Worm (Caenorhabditis elegans) whole organism, L4 larva: ENCODE measurements around the gene Y41D4B.24.

Source experiments
- D1046.2 ChIP-seq: fragments of 200-800 bp; sonication (Bioruptor generic); IDR thresholded peaks from 2 replicates; pipeline ENCODE4 v1.3.6; 2022; ENCODE audit warnings: missing genetic modification characterization, missing compliant biosample characterization
- F37D6.2 ChIP-seq: sonication (generic microtip); optimal IDR thresholded peaks from 2 replicates; lab custom pipeline; 2016; ENCODE audit warnings: mild to moderate bottlenecking, missing genetic modification characterization, missing compliant biosample characterization
- T20F7.1 ChIP-seq: fragments of 200-800 bp; sonication (Bioruptor generic); optimal IDR thresholded peaks from 2 replicates; lab custom pipeline; 2018; ENCODE audit warnings: mild to moderate bottlenecking, missing genetic modification characterization, missing compliant biosample characterization
- T26A8.4 ChIP-seq: fragments of 200-800 bp; sonication (Bioruptor generic); IDR thresholded peaks from 2 replicates; pipeline ENCODE4 v1.3.6; 2022; ENCODE audit warnings: missing genetic modification characterization, missing compliant biosample characterization
- Y48G9A.11 ChIP-seq: fragments of 200-800 bp; sonication (Bioruptor generic); IDR thresholded peaks from 2 replicates; pipeline ENCODE4 v1.3.6; 2022; ENCODE audit warnings: missing genetic modification reagents, missing genetic modification characterization, missing compliant biosample characterization
- Y75B8A.6 ChIP-seq: fragments of 200-800 bp; sonication (Bioruptor generic); IDR thresholded peaks from 2 replicates; pipeline ENCODE4 v1.3.6; 2022; ENCODE audit warnings: missing genetic modification reagents, missing genetic modification characterization, missing compliant biosample characterization
- ZK546.5 ChIP-seq, 2 experiments: sonication (generic microtip); optimal IDR thresholded peaks; 2 replicates each; lab custom pipeline; 2017; ENCODE audit warnings: missing biosample characterization in 2 of 2, missing genetic modification characterization in 2 of 2
- ama-1 ChIP-seq: fragments of 150-350 bp; optimal IDR thresholded peaks from 2 replicates; lab custom pipeline; 2014; ENCODE audit warnings: inconsistent platforms, mixed read lengths
- ceh-28 ChIP-seq: fragments of 150-350 bp; optimal IDR thresholded peaks from 2 replicates; lab custom pipeline; 2014; ENCODE audit warnings: missing biosample characterization, missing genetic modification reagents, missing genetic modification characterization
- ces-1 ChIP-seq: fragments of 150-350 bp; sonication (generic microtip); optimal IDR thresholded peaks from 4 replicates; lab custom pipeline; 2014; ENCODE audit warnings: missing biosample characterization, missing genetic modification reagents, missing genetic modification characterization
- ctbp-1 ChIP-seq: fragments of 200-800 bp; sonication (Bioruptor generic); IDR thresholded peaks from 2 replicates; pipeline ENCODE4 v1.3.6; 2022; ENCODE audit warnings: missing genetic modification reagents, missing genetic modification characterization, missing compliant biosample characterization
- daf-12 ChIP-seq: fragments of 150-350 bp; optimal IDR thresholded peaks from 2 replicates; lab custom pipeline; 2014; ENCODE audit warnings: missing biosample characterization, missing genetic modification reagents, missing genetic modification characterization
- dmd-9 ChIP-seq: fragments of 200-800 bp; sonication (Bioruptor generic); IDR thresholded peaks from 2 replicates; pipeline ENCODE4 v1.3.6; 2022; ENCODE audit warnings: missing genetic modification reagents, missing genetic modification characterization, missing compliant biosample characterization
- dve-1 ChIP-seq: sonication (generic microtip); optimal IDR thresholded peaks from 2 replicates; lab custom pipeline; 2017; ENCODE audit warnings: antibody characterized with exemption, mild to moderate bottlenecking, missing genetic modification characterization, missing compliant biosample characterization; ENCODE audit not compliant: insufficient read depth
- egl-27 ChIP-seq: sonication (generic microtip); optimal IDR thresholded peaks from 3 replicates; lab custom pipeline; 2017; ENCODE audit warnings: missing biosample characterization, missing genetic modification reagents, missing genetic modification characterization
- gei-8 ChIP-seq: fragments of 200-800 bp; sonication (Bioruptor generic); optimal IDR thresholded peaks from 2 replicates; lab custom pipeline; 2018; ENCODE audit warnings: mild to moderate bottlenecking, missing genetic modification characterization, missing compliant biosample characterization
- hmg-1.1 ChIP-seq: fragments of 200-800 bp; sonication (Bioruptor generic); IDR thresholded peaks from 2 replicates; pipeline ENCODE4 v1.3.6; 2022; ENCODE audit warnings: missing genetic modification reagents, missing genetic modification characterization, missing compliant biosample characterization
- lim-7 ChIP-seq: fragments of 200-800 bp; sonication (Bioruptor generic); IDR thresholded peaks from 2 replicates; pipeline ENCODE4 v1.3.6; 2022; ENCODE audit warnings: missing genetic modification characterization, missing compliant biosample characterization
- lin-1 ChIP-seq: fragments of 200-800 bp; sonication (Bioruptor generic); IDR thresholded peaks from 2 replicates; pipeline ENCODE4 v1.3.6; 2022; ENCODE audit warnings: missing genetic modification reagents, missing genetic modification characterization, missing compliant biosample characterization
- lin-29 ChIP-seq: fragments of 200-800 bp; sonication (Bioruptor generic); IDR thresholded peaks from 2 replicates; pipeline ENCODE4 v1.3.6; 2022; ENCODE audit warnings: missing genetic modification reagents, missing genetic modification characterization, missing compliant biosample characterization
- lin-38 ChIP-seq: fragments of 200-800 bp; sonication (Bioruptor generic); IDR thresholded peaks from 2 replicates; pipeline ENCODE4 v1.3.6; 2022; ENCODE audit warnings: missing genetic modification reagents, missing genetic modification characterization, missing compliant biosample characterization
- lin-39 ChIP-seq: fragments of 150-350 bp; optimal IDR thresholded peaks from 2 replicates; lab custom pipeline; 2014; ENCODE audit warnings: missing biosample characterization, missing genetic modification reagents, missing genetic modification characterization
- madf-9 ChIP-seq: fragments of 200-800 bp; sonication (Bioruptor generic); conservative IDR thresholded peaks from 2 replicates; pipeline ENCODE4 v1.3.6; 2022; ENCODE audit warnings: missing genetic modification reagents, missing genetic modification characterization, missing compliant biosample characterization
- mep-1 ChIP-seq: fragments of 150-350 bp; sonication (generic microtip); optimal IDR thresholded peaks from 3 replicates; lab custom pipeline; 2014; ENCODE audit warnings: missing biosample characterization, missing genetic modification characterization
- nhr-102 ChIP-seq: sonication (generic microtip); optimal IDR thresholded peaks from 2 replicates; lab custom pipeline; 2016; ENCODE audit warnings: mild to moderate bottlenecking, missing genetic modification characterization, moderate library complexity, missing compliant biosample characterization
- nhr-11 ChIP-seq: fragments of 150-350 bp; optimal IDR thresholded peaks from 2 replicates; lab custom pipeline; 2014; ENCODE audit warnings: missing biosample characterization, missing genetic modification characterization
- nhr-111 ChIP-seq: fragments of 200-800 bp; sonication (Bioruptor generic); optimal IDR thresholded peaks from 2 replicates; lab custom pipeline; 2018; ENCODE audit warnings: mild to moderate bottlenecking, missing genetic modification characterization, missing compliant biosample characterization
- nhr-237 ChIP-seq: sonication (generic microtip); optimal IDR thresholded peaks from 2 replicates; lab custom pipeline; 2017; ENCODE audit warnings: missing biosample characterization, missing genetic modification characterization
- nhr-6 ChIP-seq: fragments of 150-350 bp; optimal IDR thresholded peaks from 2 replicates; lab custom pipeline; 2014; ENCODE audit warnings: missing biosample characterization, missing genetic modification characterization
- nhr-77 ChIP-seq: fragments of 150-350 bp; optimal IDR thresholded peaks from 2 replicates; lab custom pipeline; 2014; ENCODE audit warnings: missing biosample characterization, missing genetic modification characterization
- saeg-2 ChIP-seq: fragments of 200-800 bp; sonication (Bioruptor generic); IDR thresholded peaks from 2 replicates; pipeline ENCODE4 v1.3.6; 2022; ENCODE audit warnings: missing genetic modification reagents, missing genetic modification characterization, missing compliant biosample characterization
- sdz-12 ChIP-seq: fragments of 200-800 bp; sonication (Bioruptor generic); optimal IDR thresholded peaks from 2 replicates; lab custom pipeline; 2018; ENCODE audit warnings: mild to moderate bottlenecking, missing genetic modification characterization, missing compliant biosample characterization
- set-16 ChIP-seq: fragments of 200-800 bp; sonication (Bioruptor generic); IDR thresholded peaks from 2 replicates; pipeline ENCODE4 v1.3.6; 2022; ENCODE audit warnings: missing genetic modification reagents, missing genetic modification characterization, missing compliant biosample characterization
- skn-1 ChIP-seq: fragments of 150-350 bp; optimal IDR thresholded peaks from 2 replicates; lab custom pipeline; 2014; ENCODE audit warnings: missing biosample characterization, missing genetic modification characterization
- spr-3 ChIP-seq: fragments of 200-800 bp; sonication (Bioruptor generic); optimal IDR thresholded peaks from 2 replicates; lab custom pipeline; 2018; ENCODE audit warnings: mild to moderate bottlenecking, missing genetic modification characterization, missing compliant biosample characterization
- tag-97 ChIP-seq: fragments of 200-800 bp; sonication (Bioruptor generic); IDR thresholded peaks from 2 replicates; pipeline ENCODE4 v1.3.6; 2022; ENCODE audit warnings: missing genetic modification characterization, missing compliant biosample characterization
- unc-39 ChIP-seq: sonication (generic microtip); optimal IDR thresholded peaks from 2 replicates; lab custom pipeline; 2017; ENCODE audit warnings: missing biosample characterization, missing genetic modification characterization
- unc-62 ChIP-seq, 3 experiments: fragments of 150-350 bp in 1 of 3; sonication (generic microtip); optimal IDR thresholded peaks in 2 of 3; peaks in 1 of 3; 1 replicate in 1 of 3; 2 replicates in 2 of 3; lab custom pipeline; 2014 to 2017; ENCODE audit warnings: missing biosample characterization in 3 of 3, missing genetic modification characterization in 3 of 3, missing genetic modification reagents in 3 of 3, missing genotype in 1 of 3
- zfp-2 ChIP-seq: sonication (generic microtip); optimal IDR thresholded peaks from 2 replicates; lab custom pipeline; 2016; ENCODE audit warnings: mild to moderate bottlenecking, missing genetic modification characterization, missing compliant biosample characterization
- zfp-3 ChIP-seq: fragments of 200-800 bp; sonication (Bioruptor generic); conservative IDR thresholded peaks from 2 replicates; pipeline ENCODE4 v1.3.6; 2022; ENCODE audit warnings: missing genetic modification reagents, missing genetic modification characterization, missing compliant biosample characterization
- zip-11 ChIP-seq: fragments of 200-800 bp; sonication (Bioruptor generic); IDR thresholded peaks from 2 replicates; pipeline ENCODE4 v1.3.6; 2022; ENCODE audit warnings: missing genetic modification characterization, missing compliant biosample characterization
- ztf-11 ChIP-seq: fragments of 150-350 bp; optimal IDR thresholded peaks from 2 replicates; lab custom pipeline; 2014; ENCODE audit warnings: missing biosample characterization, missing genetic modification characterization

Y41D4B.24 gene

ce11 chrIV:1682066-1682465 is at the start of gene Y41D4B.24:
Y41D4B.24 (minus strand) TSS chrIV:1682166.
- TF ChIP-seq unc-39 (tag; lab: Kevin White, UChicago) (no peak), zfp-2 (tag; lab: Kevin White, UChicago) (no peak), saeg-2 (GFP tag; lab: Robert Waterston, UW) (no peak), hmg-1.1 (GFP tag; lab: Robert Waterston, UW) (no peak), mep-1 (tag; lab: Kevin White, UChicago) (no peak), gei-8 (GFP tag; lab: Kevin White, UChicago) (no peak), dve-1 (tag; lab: Kevin White, UChicago) (no peak), egl-27 (tag; lab: Kevin White, UChicago) (no peak), spr-3 (no peak), nhr-11 (tag; lab: Kevin White, UChicago) (no peak), ces-1 (GFP tag; lab: Kevin White, UChicago) (no peak), nhr-6 (tag; lab: Kevin White, UChicago) (no peak), sdz-12 (GFP tag; lab: Kevin White, UChicago) (no peak), nhr-102 (no peak)

- TF ChIP-seq nhr-77 (no peak), ama-1 (lab: Kevin White, UChicago) (no peak), lin-38 (GFP tag; lab: Robert Waterston, UW) (peak; percentile 52), Y48G9A.11 (no peak), T20F7.1 (GFP tag; lab: Kevin White, UChicago) (no peak), tag-97 (GFP tag; lab: Robert Waterston, UW) (no peak), zfp-3 (GFP tag; lab: Robert Waterston, UW) (no peak), nhr-237 (tag; lab: Kevin White, UChicago) (no peak), ztf-11 (tag; lab: Kevin White, UChicago) (no peak), dmd-9 (GFP tag; lab: Robert Waterston, UW) (no peak), Y75B8A.6 (GFP tag; lab: Robert Waterston, UW) (0 out of 2 replicates have a peak, but pooled peaks have one; percentile 36), set-16 (GFP tag; lab: Robert Waterston, UW) (no peak), nhr-111 (GFP tag; lab: Kevin White, UChicago) (peak; percentile 37), T26A8.4 (GFP tag; lab: Robert Waterston, UW) (no peak), ceh-28 (tag; lab: Kevin White, UChicago) (peak; percentile 97), F37D6.2 (tag; lab: Kevin White, UChicago) (no peak), saeg-2 (GFP tag; lab: Robert Waterston, UW) (no peak), madf-9 (no peak), lin-39 (tag; lab: Kevin White, UChicago) (no peak)
Observed at ce11 chrIV:1727538-1728072, 45.6 kb upstream of the Y41D4B.24 start.

ce11 chrIV:1725888-1726287 is 43.9 kb upstream of the Y41D4B.24 start, which contains the start of gene K08D12.8:
K08D12.8 (plus strand) TSS chrIV:1726188.
- no peak for TF ChIP-seq nhr-111 (GFP tag; lab: Kevin White, UChicago)
- TF ChIP-seq lim-7 (GFP tag; lab: Robert Waterston, UW) = no peak
- no peak for TF ChIP-seq daf-12 (tag; lab: Kevin White, UChicago)
- TF ChIP-seq zip-11 = no peak
- no peak for TF ChIP-seq D1046.2 (GFP tag; lab: Robert Waterston, UW)
- no peak for TF ChIP-seq lin-29
- TF ChIP-seq ZK546.5 (tag; optimal IDR thresholded peaks at IDR 0.05; lab: Kevin White, UChicago) = no peak
- TF ChIP-seq unc-62 (GFP tag; optimal IDR thresholded peaks at IDR 0.05 in 1 of 2; lab: Kevin White, UChicago) = no peak
- TF ChIP-seq unc-62 (tag; optimal IDR thresholded peaks at IDR 0.05; lab: Kevin White, UChicago) = no peak
- no peak for TF ChIP-seq skn-1 (tag; lab: Kevin White, UChicago)
- TF ChIP-seq ctbp-1 = no peak
- TF ChIP-seq lin-1 (GFP tag; lab: Robert Waterston, UW) = no peak
